Worm (Caenorhabditis elegans): Measurements from ENCODE around the gene qars-1.

Gene qars-1

DNA sequence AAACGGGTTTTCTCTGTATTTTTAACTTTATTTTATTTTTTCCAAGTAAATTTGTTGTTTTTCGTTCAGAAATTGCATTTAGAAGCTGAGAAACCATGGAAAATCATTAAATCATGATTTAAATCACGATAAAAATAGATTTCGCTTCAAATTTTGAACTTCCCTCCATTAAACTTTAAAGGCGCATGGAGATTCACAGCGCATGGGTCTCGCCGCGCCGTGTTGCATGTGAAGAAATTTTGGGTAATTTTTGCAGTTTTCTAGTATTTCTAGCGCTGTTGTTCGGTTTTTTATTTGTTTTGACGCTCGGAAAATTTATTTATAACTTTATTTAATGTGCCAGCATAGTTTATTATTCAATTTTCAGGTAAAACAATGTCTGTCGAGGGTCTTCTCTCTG, 24.0 kb upstream of the qars-1 start, which contains the start of gene eef-1B.2 (continued):
- TF ChIP-seq alr-1 (tag; optimal IDR thresholded peaks at IDR 0.05; ENCODE audit: borderline replicate concordance) (no peak), unc-62 (GFP tag; optimal IDR thresholded peaks at IDR 0.05) (no peak), nhr-237 (tag; optimal IDR thresholded peaks at IDR 0.05) (peak; percentile 29), nhr-20 (tag; optimal IDR thresholded peaks at IDR 0.05) (peak; percentile 66), sox-4 (tag; optimal IDR thresholded peaks at IDR 0.05) (no peak), ces-1 (GFP tag; optimal IDR thresholded peaks at IDR 0.05) (no peak), nhr-77 (tag; optimal IDR thresholded peaks at IDR 0.05) (peak; percentile 21), ceh-90 (tag; optimal IDR thresholded peaks at IDR 0.05) (no peak), efl-1 (optimal IDR thresholded peaks at IDR 0.05) (peak; percentile 93 to 97), efl-1 (GFP tag; optimal IDR thresholded peaks at IDR 0.05 in 1 of 2) (peak; percentile 95 to 99), pag-3 (tag; optimal IDR thresholded peaks at IDR 0.05; ENCODE audit: borderline replicate concordance, insufficient read depth) (no peak), irx-1 (tag; optimal IDR thresholded peaks at IDR 0.05) (no peak), F16B12.6 (tag; optimal IDR thresholded peaks at IDR 0.05) (peak; percentile 61), sptf-1 (tag; optimal IDR thresholded peaks at IDR 0.05) (no peak), egl-13 (tag; optimal IDR thresholded peaks at IDR 0.05) (peak; percentile 16), ceh-88 (GFP tag; IDR thresholded peaks at IDR 0.05) (no peak), rnt-1 (tag; optimal IDR thresholded peaks at IDR 0.05) (no peak), ceh-63 (GFP tag; optimal IDR thresholded peaks at IDR 0.05) (no peak), mep-1 (tag; optimal IDR thresholded peaks at IDR 0.05) (peak; percentile 84), ama-1 (optimal IDR thresholded peaks at IDR 0.05) (no peak), C34B4.2 (tag; optimal IDR thresholded peaks at IDR 0.05) (no peak), grh-1 (GFP tag; IDR thresholded peaks at IDR 0.05) (no peak), nhr-85 (tag) (peak; percentile 16), ets-5 (GFP tag; IDR thresholded peaks at IDR 0.05) (no peak), fos-1 (tag; optimal IDR thresholded peaks at IDR 0.05) (no peak), ztf-11 (tag; optimal IDR thresholded peaks at IDR 0.05) (no peak), ztf-4 (tag; optimal IDR thresholded peaks at IDR 0.05) (no peak), tbx-2 (tag; optimal IDR thresholded peaks at IDR 0.05) (peak; percentile 61), lin-35 (GFP tag; optimal IDR thresholded peaks at IDR 0.05) (peak; percentile 94 to 96), unc-130 (tag; optimal IDR thresholded peaks at IDR 0.05) (peak; percentile 73), fkh-4 (tag; optimal IDR thresholded peaks at IDR 0.05; ENCODE audit: borderline replicate concordance) (no peak), pax-3 (tag; optimal IDR thresholded peaks at IDR 0.05) (no peak), vab-15 (tag; optimal IDR thresholded peaks at IDR 0.05) (no peak), mdl-1 (tag; optimal IDR thresholded peaks at IDR 0.05) (peak in 1 of 2 experiments; percentile 71), elt-2 (tag; optimal IDR thresholded peaks at IDR 0.05) (no peak), elt-3 (tag; optimal IDR thresholded peaks at IDR 0.05) (peak in 1 of 6 experiments; percentile 75), snpc-4 (tag; optimal IDR thresholded peaks at IDR 0.05) (no peak), unc-30 (tag; optimal IDR thresholded peaks at IDR 0.05) (no peak), isw-1 (GFP tag; IDR thresholded peaks at IDR 0.05) (peak; percentile 52), ceh-82 (tag; optimal IDR thresholded peaks at IDR 0.05) (peak in 2 of 3 experiments; percentile 47 to 62), lin-39 (tag; optimal IDR thresholded peaks at IDR 0.05) (no peak), unc-86 (tag; optimal IDR thresholded peaks at IDR 0.05) (peak; percentile 8), aly-2 (tag; optimal IDR thresholded peaks at IDR 0.05) (no peak), pqm-1 (tag; optimal IDR thresholded peaks at IDR 0.05) (no peak), zag-1 (tag; optimal IDR thresholded peaks at IDR 0.05) (no peak), lsy-2 (tag; optimal IDR thresholded peaks at IDR 0.05) (peak; percentile 71 to 89), hlh-4 (tag; optimal IDR thresholded peaks at IDR 0.05) (no peak), nhr-47 (tag; optimal IDR thresholded peaks at IDR 0.05) (peak; percentile 65), lin-14 (GFP tag; optimal IDR thresholded peaks at IDR 0.05) (no peak), nhr-28 (tag; optimal IDR thresholded peaks at IDR 0.05) (no peak), aha-1 (tag; optimal IDR thresholded peaks at IDR 0.05) (no peak), unc-98 (GFP tag; IDR thresholded peaks at IDR 0.05) (no peak), snu-23 (GFP tag; optimal IDR thresholded peaks at IDR 0.05) (peak; percentile 78), lin-15B (tag; optimal IDR thresholded peaks at IDR 0.05) (peak; percentile 59)
